Worm (Caenorhabditis elegans) whole organism, L4 larva: Measurements from ENCODE around the gene C06E1.11.

ENCODE experiments used
- F44E2.7 ChIP-seq: fragments of 200-800 bp; sonication (Bioruptor generic); IDR thresholded peaks from 2 replicates; pipeline ENCODE4 v2.1.2; 2022; ENCODE audit warnings: missing genetic modification characterization, missing compliant biosample characterization
- F49E8.2 ChIP-seq: sonication (generic microtip); optimal IDR thresholded peaks from 2 replicates; lab custom pipeline; 2016; ENCODE audit warnings: missing compliant biosample characterization, mild to moderate bottlenecking, missing genetic modification characterization, borderline replicate concordance
- T20F7.1 ChIP-seq: fragments of 200-800 bp; sonication (Bioruptor generic); optimal IDR thresholded peaks from 2 replicates; lab custom pipeline; 2018; ENCODE audit warnings: mild to moderate bottlenecking, missing genetic modification characterization, missing compliant biosample characterization
- Y75B8A.6 ChIP-seq: fragments of 200-800 bp; sonication (Bioruptor generic); IDR thresholded peaks from 2 replicates; pipeline ENCODE4 v1.3.6; 2022; ENCODE audit warnings: missing genetic modification reagents, missing genetic modification characterization, missing compliant biosample characterization
- arid-1 ChIP-seq: fragments of 200-800 bp; sonication (Bioruptor generic); conservative IDR thresholded peaks from 2 replicates; pipeline ENCODE4 v1.3.6; 2022; ENCODE audit warnings: missing genetic modification reagents, missing genetic modification characterization, missing compliant biosample characterization
- attf-4 ChIP-seq: sonication (generic microtip); optimal IDR thresholded peaks from 3 replicates; lab custom pipeline; 2017; ENCODE audit warnings: missing biosample characterization, missing genetic modification characterization
- ceh-20 ChIP-seq: fragments of 200-800 bp; sonication (Bioruptor generic); IDR thresholded peaks from 2 replicates; pipeline ENCODE4 v1.3.6; 2022; ENCODE audit warnings: missing genetic modification reagents, missing genetic modification characterization, missing compliant biosample characterization
- ceh-28 ChIP-seq: fragments of 150-350 bp; optimal IDR thresholded peaks from 2 replicates; lab custom pipeline; 2014; ENCODE audit warnings: missing biosample characterization, missing genetic modification reagents, missing genetic modification characterization
- ces-1 ChIP-seq: fragments of 150-350 bp; sonication (generic microtip); optimal IDR thresholded peaks from 4 replicates; lab custom pipeline; 2014; ENCODE audit warnings: missing biosample characterization, missing genetic modification reagents, missing genetic modification characterization
- ctbp-1 ChIP-seq: fragments of 200-800 bp; sonication (Bioruptor generic); IDR thresholded peaks from 2 replicates; pipeline ENCODE4 v1.3.6; 2022; ENCODE audit warnings: missing genetic modification reagents, missing genetic modification characterization, missing compliant biosample characterization
- daf-16 ChIP-seq, 3 experiments: sonication (generic microtip); optimal IDR thresholded peaks; 2 replicates each; lab custom pipeline; 2016 to 2017; ENCODE audit warnings: missing genetic modification characterization in 3 of 3, missing genetic modification reagents in 3 of 3, mild to moderate bottlenecking in 2 of 3, missing compliant biosample characterization in 2 of 3, missing biosample characterization in 1 of 3, moderate library complexity in 1 of 3
- dpl-1 ChIP-seq: fragments of 150-350 bp; optimal IDR thresholded peaks from 2 replicates; lab custom pipeline; 2014; ENCODE audit warnings: missing biosample characterization, missing genetic modification reagents, missing genetic modification characterization
- dve-1 ChIP-seq: sonication (generic microtip); optimal IDR thresholded peaks from 2 replicates; lab custom pipeline; 2017; ENCODE audit warnings: antibody characterized with exemption, mild to moderate bottlenecking, missing genetic modification characterization, missing compliant biosample characterization; ENCODE audit not compliant: insufficient read depth
- hlh-11 ChIP-seq: fragments of 200-800 bp; sonication (Bioruptor generic); optimal IDR thresholded peaks from 2 replicates; lab custom pipeline; 2018; ENCODE audit warnings: mild to moderate bottlenecking, missing genetic modification characterization, missing compliant biosample characterization
- hlh-30 ChIP-seq: sonication (generic microtip); optimal IDR thresholded peaks from 2 replicates; lab custom pipeline; 2017; ENCODE audit warnings: antibody characterized with exemption, mild to moderate bottlenecking, missing genetic modification characterization, missing compliant biosample characterization; ENCODE audit not compliant: insufficient read depth
- hmg-1.1 ChIP-seq: fragments of 200-800 bp; sonication (Bioruptor generic); IDR thresholded peaks from 2 replicates; pipeline ENCODE4 v1.3.6; 2022; ENCODE audit warnings: missing genetic modification reagents, missing genetic modification characterization, missing compliant biosample characterization
- lim-7 ChIP-seq: fragments of 200-800 bp; sonication (Bioruptor generic); IDR thresholded peaks from 2 replicates; pipeline ENCODE4 v1.3.6; 2022; ENCODE audit warnings: missing genetic modification characterization, missing compliant biosample characterization
- lin-38 ChIP-seq: fragments of 200-800 bp; sonication (Bioruptor generic); IDR thresholded peaks from 2 replicates; pipeline ENCODE4 v1.3.6; 2022; ENCODE audit warnings: missing genetic modification reagents, missing genetic modification characterization, missing compliant biosample characterization
- lin-39 ChIP-seq: fragments of 150-350 bp; optimal IDR thresholded peaks from 2 replicates; lab custom pipeline; 2014; ENCODE audit warnings: missing biosample characterization, missing genetic modification reagents, missing genetic modification characterization
- lir-3 ChIP-seq: sonication (generic microtip); optimal IDR thresholded peaks from 2 replicates; lab custom pipeline; 2016; ENCODE audit warnings: mild to moderate bottlenecking, missing genetic modification characterization, missing compliant biosample characterization
- lsy-2 ChIP-seq, 2 experiments: fragments of 150-350 bp in 1 of 2; sonication (generic microtip) in 1 of 2; optimal IDR thresholded peaks; 2 replicates each; lab custom pipeline; 2014 to 2017; ENCODE audit warnings: missing biosample characterization in 2 of 2, missing genetic modification characterization in 2 of 2
- madf-9 ChIP-seq: fragments of 200-800 bp; sonication (Bioruptor generic); conservative IDR thresholded peaks from 2 replicates; pipeline ENCODE4 v1.3.6; 2022; ENCODE audit warnings: missing genetic modification reagents, missing genetic modification characterization, missing compliant biosample characterization
- mep-1 ChIP-seq: fragments of 150-350 bp; sonication (generic microtip); optimal IDR thresholded peaks from 3 replicates; lab custom pipeline; 2014; ENCODE audit warnings: missing biosample characterization, missing genetic modification characterization
- mes-2 ChIP-seq: sonication (generic microtip); optimal IDR thresholded peaks from 2 replicates; lab custom pipeline; 2016; ENCODE audit warnings: missing genotype, mild to moderate bottlenecking, missing genetic modification characterization, missing compliant biosample characterization; ENCODE audit not compliant: poor library complexity, severe bottlenecking
- nhr-102 ChIP-seq: sonication (generic microtip); optimal IDR thresholded peaks from 2 replicates; lab custom pipeline; 2016; ENCODE audit warnings: mild to moderate bottlenecking, missing genetic modification characterization, moderate library complexity, missing compliant biosample characterization
- nhr-25 ChIP-seq: sonication (generic microtip); optimal IDR thresholded peaks from 2 replicates; lab custom pipeline; 2017; ENCODE audit warnings: missing genetic modification characterization, mild to moderate bottlenecking, missing compliant biosample characterization, antibody characterized with exemption, moderate library complexity, borderline replicate concordance; ENCODE audit not compliant: insufficient read depth
- nhr-28 ChIP-seq: fragments of 150-350 bp; optimal IDR thresholded peaks from 2 replicates; lab custom pipeline; 2014; ENCODE audit warnings: missing biosample characterization, missing genetic modification characterization
- nhr-6 ChIP-seq: fragments of 150-350 bp; optimal IDR thresholded peaks from 2 replicates; lab custom pipeline; 2014; ENCODE audit warnings: missing biosample characterization, missing genetic modification characterization
- pha-4 ChIP-seq, 2 experiments: fragments of 150-350 bp in 1 of 2; fragments of 200-800 bp in 1 of 2; sonication (Bioruptor generic) in 1 of 2; IDR thresholded peaks in 1 of 2; optimal IDR thresholded peaks in 1 of 2; 2 replicates each; pipeline versions ENCODE4 v1.3.6 to Lab custom; 2014 to 2022; ENCODE audit warnings: missing genetic modification characterization in 2 of 2, missing genetic modification reagents in 2 of 2, missing biosample characterization in 1 of 2, missing compliant biosample characterization in 1 of 2
- php-3 ChIP-seq: fragments of 200-800 bp; sonication (Bioruptor generic); IDR thresholded peaks from 2 replicates; pipeline ENCODE4 v1.3.6; 2022; ENCODE audit warnings: missing genetic modification reagents, missing genetic modification characterization, missing compliant biosample characterization
- rbr-2 ChIP-seq: sonication (generic microtip); optimal IDR thresholded peaks from 2 replicates; lab custom pipeline; 2016; ENCODE audit warnings: missing genotype, missing genetic modification characterization, missing compliant biosample characterization
- unc-62 ChIP-seq, 3 experiments: fragments of 150-350 bp in 1 of 3; sonication (generic microtip); optimal IDR thresholded peaks in 2 of 3; peaks in 1 of 3; 1 replicate in 1 of 3; 2 replicates in 2 of 3; lab custom pipeline; 2014 to 2017; ENCODE audit warnings: missing biosample characterization in 3 of 3, missing genetic modification characterization in 3 of 3, missing genetic modification reagents in 3 of 3, missing genotype in 1 of 3
- zag-1 ChIP-seq: fragments of 150-350 bp; optimal IDR thresholded peaks from 2 replicates; lab custom pipeline; 2014; ENCODE audit warnings: missing biosample characterization, missing genetic modification characterization
- zfp-3 ChIP-seq: fragments of 200-800 bp; sonication (Bioruptor generic); conservative IDR thresholded peaks from 2 replicates; pipeline ENCODE4 v1.3.6; 2022; ENCODE audit warnings: missing genetic modification reagents, missing genetic modification characterization, missing compliant biosample characterization

The C06E1.11 gene

ce11 chrIII:8639188-8639795 is 22.8 kb upstream of the C06E1.11 start, which contains the start of gene fip-1 (continued):
- TF ChIP-seq daf-16 (GFP tag; optimal IDR thresholded peaks at IDR 0.05; lab: Kevin White, UChicago) = peak in 1 of 2 experiments; percentile 77
- peak; percentile 57 for TF ChIP-seq daf-16 (tag; optimal IDR thresholded peaks at IDR 0.05; lab: Kevin White, UChicago)
- peak; percentile 5 for TF ChIP-seq lir-3 (tag; lab: Kevin White, UChicago)
- peak; percentile 26 for TF ChIP-seq nhr-102 (tag; lab: Kevin White, UChicago)
- no peak for TF ChIP-seq php-3 (GFP tag; lab: Robert Waterston, UW)
- TF ChIP-seq madf-9 = 0 out of 2 replicates have a peak, but pooled peaks have one; percentile 57
- no peak for TF ChIP-seq nhr-25
- TF ChIP-seq attf-4 (tag; lab: Kevin White, UChicago) = no peak
- TF ChIP-seq ces-1 = no peak
- peak; percentile 72 for TF ChIP-seq arid-1 (GFP tag; lab: Robert Waterston, UW)

ce11 chrIII:8636803-8637202 is 20.3 kb upstream of the C06E1.11 start:
- TF ChIP-seq unc-62 (GFP tag; optimal IDR thresholded peaks at IDR 0.05 in 1 of 2; lab: Kevin White, UChicago) (peak in 1 of 2 experiments; percentile 94), unc-62 (tag; optimal IDR thresholded peaks at IDR 0.05; lab: Kevin White, UChicago) (no peak), hmg-1.1 (GFP tag; lab: Robert Waterston, UW) (0 out of 2 replicates have a peak, but pooled peaks have one; percentile 10), ceh-20 (0 out of 2 replicates have a peak, but pooled peaks have one; percentile 36), mep-1 (tag; lab: Kevin White, UChicago) (peak; percentile 27), hlh-30 (tag; lab: Kevin White, UChicago) (peak; percentile 32), nhr-6 (tag; lab: Kevin White, UChicago) (no peak), rbr-2 (tag; lab: Kevin White, UChicago) (peak; percentile 5), lsy-2 (tag; optimal IDR thresholded peaks at IDR 0.05; lab: Kevin White, UChicago) (peak in 1 of 2 experiments; percentile 44), daf-16 (GFP tag; optimal IDR thresholded peaks at IDR 0.05; lab: Kevin White, UChicago) (peak in 1 of 2 experiments; percentile 30), daf-16 (tag; optimal IDR thresholded peaks at IDR 0.05; lab: Kevin White, UChicago) (no peak), Y75B8A.6 (GFP tag; lab: Robert Waterston, UW) (no peak), lin-39 (tag; lab: Kevin White, UChicago) (peak; percentile 11)
- TF ChIP-seq, all 104 proteins: peak for 9

- TF ChIP-seq hlh-30 (tag; lab: Kevin White, UChicago) = peak; percentile 18
- TF ChIP-seq dve-1 = no peak
- no peak for TF ChIP-seq hlh-11 (tag; lab: Kevin White, UChicago)
- TF ChIP-seq zag-1 (tag; lab: Kevin White, UChicago) = no peak
- TF ChIP-seq zfp-3 = no peak
- TF ChIP-seq nhr-28 (tag; lab: Kevin White, UChicago) = peak; percentile 25
- TF ChIP-seq lim-7 (GFP tag; lab: Robert Waterston, UW) = no peak
- TF ChIP-seq mes-2 (tag; lab: Kevin White, UChicago) = peak; percentile 69
- 0 out of 2 replicates have a peak, but pooled peaks have one; percentile 8 for TF ChIP-seq hmg-1.1 (GFP tag; lab: Robert Waterston, UW)
- TF ChIP-seq ctbp-1 (GFP tag; lab: Robert Waterston, UW) = 0 out of 2 replicates have a peak, but pooled peaks have one; percentile 27
- TF ChIP-seq php-3 (GFP tag; lab: Robert Waterston, UW) = no peak
- TF ChIP-seq ceh-28 (tag; lab: Kevin White, UChicago) = no peak
- no peak for TF ChIP-seq F44E2.7 (GFP tag; lab: Robert Waterston, UW)
- TF ChIP-seq T20F7.1 (GFP tag; lab: Kevin White, UChicago) = peak; percentile 95
- peak in 1 of 2 experiments; percentile 84 for TF ChIP-seq lsy-2 (tag; optimal IDR thresholded peaks at IDR 0.05; lab: Kevin White, UChicago)
- TF ChIP-seq pha-4 (GFP tag; IDR thresholded peaks at IDR 0.05; lab: Robert Waterston, UW) = no peak
- peak; percentile 61 for TF ChIP-seq pha-4 (tag; optimal IDR thresholded peaks at IDR 0.05; lab: Kevin White, UChicago)
- TF ChIP-seq lin-38 = peak; percentile 70
- peak; percentile 92 for TF ChIP-seq dpl-1 (GFP tag; lab: Kevin White, UChicago)
- TF ChIP-seq F49E8.2 (tag; lab: Kevin White, UChicago) = no peak
- peak; percentile 8 for TF ChIP-seq rbr-2 (tag; lab: Kevin White, UChicago)
Measured at ce11 chrIII:8630833-8631232, 14.3 kb upstream of the C06E1.11 start, which contains the start of gene dnj-10. Gene dnj-10 (plus strand): TSS chrIII:8631165.
